Worm (Caenorhabditis elegans): Measurements from ENCODE around the gene clec-70.
A peak's percentile ranks its signal among the peaks of the same experiment; 100 is the strongest.

clec-70 gene

ce11 chrIV:3899719-3900554 lies 32.6 kb upstream of the clec-70 start, which contains the start of gene srz-62 (continued):
- TF ChIP-seq mxl-2 (GFP tag; conservative IDR thresholded peaks at IDR 0.05) (no peak), daf-8 (GFP tag; IDR thresholded peaks at IDR 0.05) (no peak), nhr-28 (tag; optimal IDR thresholded peaks at IDR 0.05) (peak; percentile 97)

DNA sequence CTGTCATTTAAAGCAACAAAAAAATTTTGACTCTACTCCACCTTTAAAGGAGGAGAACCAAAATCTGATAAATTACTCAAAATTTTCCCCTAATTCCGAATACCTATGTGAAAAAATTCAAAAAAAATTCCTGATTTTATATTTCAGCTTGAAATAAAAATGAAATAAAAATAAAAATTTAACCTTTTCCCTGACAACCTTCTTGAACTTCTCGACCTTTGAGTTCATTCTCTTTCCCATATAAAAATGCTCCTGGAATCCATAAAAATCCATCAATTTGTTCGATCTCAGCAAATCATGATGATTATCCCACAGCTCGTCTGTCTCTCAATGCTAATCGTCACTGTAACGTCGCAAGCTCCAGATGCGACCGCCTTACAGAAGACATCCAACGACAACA lies 29.6 kb upstream of the clec-70 start, which contains the start of gene F56D6.6:
TSS of gene F56D6.6 (plus strand) at position 301 of the 400 bp plus-strand sequence.
- TF ChIP-seq zfp-3 (GFP tag; conservative IDR thresholded peaks at IDR 0.05), result no peak
- no peak for TF ChIP-seq Y105C5A.15 (GFP tag; IDR thresholded peaks at IDR 0.05)
- TF ChIP-seq T26A8.4 (GFP tag; IDR thresholded peaks at IDR 0.05), result no peak
- no peak for TF ChIP-seq T20F7.1 (GFP tag; optimal IDR thresholded peaks at IDR 0.05)
- TF ChIP-seq ceh-20 (GFP tag; IDR thresholded peaks at IDR 0.05), result no peak
- no peak for TF ChIP-seq zag-1 (tag; optimal IDR thresholded peaks at IDR 0.05)
- no peak for TF ChIP-seq dmd-6 (GFP tag; IDR thresholded peaks at IDR 0.05)
- TF ChIP-seq ZK337.2 (GFP tag; IDR thresholded peaks at IDR 0.05), result no peak
- no peak for TF ChIP-seq nhr-111 (GFP tag; optimal IDR thresholded peaks at IDR 0.05)
- no peak for TF ChIP-seq Y5F2A.4 (GFP tag; optimal IDR thresholded peaks at IDR 0.05)

- TF ChIP-seq T20F7.1 (GFP tag; optimal IDR thresholded peaks at IDR 0.05) (no peak), aha-1 (tag) (no peak), ceh-28 (tag; optimal IDR thresholded peaks at IDR 0.05) (no peak), ceh-62 (tag; optimal IDR thresholded peaks at IDR 0.05) (no peak), hmg-1.1 (GFP tag; IDR thresholded peaks at IDR 0.05) (no peak), rbr-2 (tag; optimal IDR thresholded peaks at IDR 0.05) (no peak), ama-1 (optimal IDR thresholded peaks at IDR 0.05) (no peak), skn-1 (tag; optimal IDR thresholded peaks at IDR 0.05) (no peak), daf-12 (tag; optimal IDR thresholded peaks at IDR 0.05) (no peak), mdl-1 (tag; optimal IDR thresholded peaks at IDR 0.05) (no peak)
Measured at ce11 chrIV:3904620-3905019, 27.9 kb upstream of the clec-70 start, which contains the start of gene F56D6.21. TSS of gene F56D6.21 (plus strand) at chrIV:3904920.

DNA sequence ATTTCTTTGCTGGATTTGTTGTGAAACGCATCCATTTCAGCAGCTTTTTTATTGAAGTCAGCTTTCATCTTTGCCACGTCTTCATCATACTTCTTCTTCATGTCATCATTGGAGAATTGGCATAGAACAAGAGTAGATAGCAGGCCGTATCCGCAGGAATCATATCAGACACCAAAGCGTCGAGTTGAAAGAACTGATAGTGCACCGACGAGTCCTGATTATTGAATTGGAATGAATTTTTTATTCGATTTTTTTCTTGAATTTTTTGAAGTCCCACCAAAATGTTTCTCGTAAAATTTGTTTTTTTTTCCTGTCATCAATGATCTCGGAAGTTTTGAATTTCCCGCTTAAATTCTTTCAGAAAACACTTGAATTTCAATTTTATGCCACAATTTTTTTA lies 26.1 kb upstream of the clec-70 start, which contains the start of gene F56D6.11:
TSS of gene F56D6.11 (minus strand) at position 101 of the 400 bp plus-strand sequence.
- TF ChIP-seq tag-97 (GFP tag; IDR thresholded peaks at IDR 0.05), result no peak

ce11 chrIV:3907506-3908188 lies 24.9 kb upstream of the clec-70 start, which contains the start of the genes F56D6.22 and F56D6.12:
TSS of gene F56D6.22 (minus strand) at chrIV:3907606.
TSS of gene F56D6.12 (plus strand) at chrIV:3908138.
- TF ChIP-seq dve-1 (tag; optimal IDR thresholded peaks at IDR 0.05; ENCODE audit: insufficient read depth), result no peak
- TF ChIP-seq snpc-1.2 (GFP tag; IDR thresholded peaks at IDR 0.05), result no peak
- no peak for TF ChIP-seq madf-5 (GFP tag; IDR thresholded peaks at IDR 0.05)

DNA sequence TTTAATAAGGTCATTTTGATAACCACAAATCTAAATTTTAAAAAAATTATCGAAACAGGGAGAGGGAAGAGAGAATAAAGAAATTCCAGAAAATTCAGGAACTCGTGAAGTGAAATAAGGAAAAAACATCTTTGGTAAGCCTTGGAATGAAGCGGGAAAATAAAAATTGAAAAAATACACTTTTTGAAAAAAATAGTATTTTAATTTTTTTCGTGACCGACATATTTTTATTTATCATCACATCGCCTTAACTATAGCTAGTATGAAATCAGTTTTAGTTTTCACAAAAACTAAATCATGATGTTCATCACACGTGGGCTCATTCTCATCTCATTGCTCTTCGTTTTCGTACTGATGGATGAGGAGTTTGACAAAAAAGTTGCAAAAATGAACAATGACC lies 23.4 kb upstream of the clec-70 start, which contains the start of gene F56D6.13:
TSS of gene F56D6.13 (plus strand) at position 301 of the 400 bp plus-strand sequence.
- no peak for TF ChIP-seq snpc-4 (tag; optimal IDR thresholded peaks at IDR 0.05)
- no peak for TF ChIP-seq snpc-1.2 (GFP tag; IDR thresholded peaks at IDR 0.05)
- no peak for TF ChIP-seq hlh-11 (tag; optimal IDR thresholded peaks at IDR 0.05)
- TF ChIP-seq tag-97 (GFP tag; IDR thresholded peaks at IDR 0.05), result no peak
- no peak for TF ChIP-seq ztf-7 (tag; optimal IDR thresholded peaks at IDR 0.05)
- no peak for TF ChIP-seq tra-1 (GFP tag; IDR thresholded peaks at IDR 0.05)
- no peak for TF ChIP-seq daf-16 (GFP tag; optimal IDR thresholded peaks at IDR 0.05)
- TF ChIP-seq daf-16 (tag; optimal IDR thresholded peaks at IDR 0.05), result no peak
- no peak for TF ChIP-seq hif-1 (tag; optimal IDR thresholded peaks at IDR 0.05)
- TF ChIP-seq F49E8.2 (tag; optimal IDR thresholded peaks at IDR 0.05; ENCODE audit: borderline replicate concordance), result no peak
- no peak for TF ChIP-seq dmd-8 (GFP tag; IDR thresholded peaks at IDR 0.05)
- no peak for TF ChIP-seq F10B5.3 (tag; optimal IDR thresholded peaks at IDR 0.05)
- no peak for TF ChIP-seq fos-1 (tag; optimal IDR thresholded peaks at IDR 0.05)
- no peak for TF ChIP-seq egl-43 (GFP tag; IDR thresholded peaks at IDR 0.05)
- no peak for TF ChIP-seq ctbp-1 (GFP tag; IDR thresholded peaks at IDR 0.05)
- no peak for TF ChIP-seq lin-15B (tag; optimal IDR thresholded peaks at IDR 0.05)
- no peak for TF ChIP-seq lin-38 (GFP tag; IDR thresholded peaks at IDR 0.05)
